Worm (Caenorhabditis elegans): Measurements from ENCODE around the gene ufbp-1.

DNA sequence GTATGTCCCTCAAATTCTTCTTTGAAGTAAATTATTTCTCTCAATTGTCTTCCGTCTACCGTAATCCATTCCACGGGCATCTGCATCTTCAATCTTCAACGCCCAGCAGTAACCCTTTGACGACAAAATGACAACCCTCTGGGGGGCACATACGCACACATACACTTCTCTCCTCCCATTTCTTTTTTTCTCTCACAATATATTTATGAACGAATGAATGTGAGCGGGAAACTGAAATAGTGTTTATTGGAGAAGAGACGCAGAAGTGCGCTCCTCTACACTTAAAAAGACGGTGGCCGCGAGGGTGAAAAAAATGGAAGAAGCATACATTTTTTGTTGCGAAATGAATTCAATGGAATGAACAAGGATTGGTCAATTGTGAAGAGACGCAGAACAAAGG is 31.4 kb downstream of the ufbp-1 start:
- TF ChIP-seq daf-16 (GFP tag; optimal IDR thresholded peaks at IDR 0.05) (no peak), daf-16 (tag; optimal IDR thresholded peaks at IDR 0.05) (peak; percentile 84), fkh-10 (GFP tag; optimal IDR thresholded peaks at IDR 0.05) (peak; percentile 2), hif-1 (tag; optimal IDR thresholded peaks at IDR 0.05) (peak in 1 of 2 experiments; percentile 67), ces-1 (GFP tag; optimal IDR thresholded peaks at IDR 0.05) (no peak), unc-130 (GFP tag; optimal IDR thresholded peaks at IDR 0.05) (no peak), snpc-4 (tag; optimal IDR thresholded peaks at IDR 0.05) (no peak)

Measured in whole organism, L4 larva.